Worm (Caenorhabditis elegans): ENCODE measurements around the gene his-1.

ce11 chrV:16057010-16057463 lies 14.7 kb downstream of the his-1 start, which contains the start of gene F14H3.5:
- no peak for TF ChIP-seq ceh-27 (GFP tag; optimal IDR thresholded peaks at IDR 0.05)
- 0 out of 2 replicates have a peak, but pooled peaks have one; percentile 26 for TF ChIP-seq madf-8 (GFP tag; conservative IDR thresholded peaks at IDR 0.05)
- no peak for TF ChIP-seq pha-4 (tag; optimal IDR thresholded peaks at IDR 0.05)
- no peak for TF ChIP-seq aptf-3 (GFP tag; IDR thresholded peaks at IDR 0.05)
- TF ChIP-seq bed-2 (GFP tag; IDR thresholded peaks at IDR 0.05), result no peak
- no peak for TF ChIP-seq egl-44 (GFP tag; IDR thresholded peaks at IDR 0.05)
- no peak for TF ChIP-seq pbrm-1 (GFP tag; IDR thresholded peaks at IDR 0.05)
- TF ChIP-seq let-607 (tag; optimal IDR thresholded peaks at IDR 0.05), result no peak
- TF ChIP-seq K11D2.4 (GFP tag; IDR thresholded peaks at IDR 0.05), result no peak
- no peak for TF ChIP-seq ztf-22 (GFP tag; optimal IDR thresholded peaks at IDR 0.05)
- no peak for TF ChIP-seq T26A5.8 (tag; optimal IDR thresholded peaks at IDR 0.05)

Measured in whole organism, young adult.